Worm (Caenorhabditis elegans) whole organism, L1 larva: ENCODE measurements around the gene ttr-15.
A peak's percentile ranks its signal among the peaks of the same experiment; 100 is the strongest.

Experiments used
- aha-1 ChIP-seq: fragments of 150-350 bp; optimal IDR thresholded peaks from 2 replicates; lab custom pipeline; 2014; ENCODE audit warnings: missing biosample characterization, missing genetic modification characterization
- ama-1 ChIP-seq: fragments of 150-350 bp; optimal IDR thresholded peaks from 2 replicates; lab custom pipeline; 2014
- blmp-1 ChIP-seq: fragments of 150-350 bp; optimal IDR thresholded peaks from 2 replicates; lab custom pipeline; 2014; ENCODE audit warnings: missing biosample characterization, missing genetic modification characterization
- ceh-88 ChIP-seq: fragments of 200-800 bp; sonication (Bioruptor generic); IDR thresholded peaks from 2 replicates; pipeline ENCODE4 v1.3.6; 2022; ENCODE audit warnings: missing genetic modification characterization, missing compliant biosample characterization
- efl-1 ChIP-seq, 4 experiments: fragments of 150-350 bp; optimal IDR thresholded peaks in 3 of 4; peaks in 1 of 4; 1 replicate in 1 of 4; 2 replicates in 3 of 4; lab custom pipeline; 2014; ENCODE audit warnings: missing biosample characterization in 2 of 4, missing genetic modification characterization in 2 of 4, missing genetic modification reagents in 2 of 4
- egl-13 ChIP-seq: sonication (generic microtip); optimal IDR thresholded peaks from 2 replicates; lab custom pipeline; 2016; ENCODE audit warnings: missing genotype, missing genetic modification reagents, missing genetic modification characterization, missing compliant biosample characterization
- egl-27 ChIP-seq, 2 experiments: fragments of 150-350 bp in 1 of 2; sonication (generic microtip); optimal IDR thresholded peaks; 3 replicates each; lab custom pipeline; 2017 to 2018; ENCODE audit warnings: missing biosample characterization in 2 of 2, missing genetic modification characterization in 2 of 2, missing genetic modification reagents in 2 of 2
- elt-3 ChIP-seq, 6 experiments: fragments of 150-350 bp in 1 of 6; sonication (generic microtip); optimal IDR thresholded peaks; 2 replicates each; lab custom pipeline; 2017 to 2018; ENCODE audit warnings: missing biosample characterization in 6 of 6, missing genetic modification characterization in 6 of 6, inconsistent platforms in 1 of 6
- fkh-10 ChIP-seq: sonication (generic microtip); optimal IDR thresholded peaks from 2 replicates; lab custom pipeline; 2017; ENCODE audit warnings: missing biosample characterization, missing genetic modification reagents, missing genetic modification characterization
- grh-1 ChIP-seq: fragments of 200-800 bp; sonication (Bioruptor generic); IDR thresholded peaks from 2 replicates; pipeline ENCODE4 v1.3.6; 2022; ENCODE audit warnings: missing genetic modification reagents, missing genetic modification characterization, missing compliant biosample characterization
- lin-14 ChIP-seq: fragments of 200-800 bp; sonication (Bioruptor generic); optimal IDR thresholded peaks from 2 replicates; lab custom pipeline; 2018; ENCODE audit warnings: mild to moderate bottlenecking, missing genetic modification characterization, moderate library complexity, missing compliant biosample characterization
- lin-35 ChIP-seq, 2 experiments: fragments of 150-350 bp; optimal IDR thresholded peaks; 2 replicates each; lab custom pipeline; 2014; ENCODE audit warnings: missing biosample characterization in 2 of 2, missing genetic modification characterization in 2 of 2, missing genetic modification reagents in 2 of 2
- lsy-2 ChIP-seq, 2 experiments: fragments of 150-350 bp; optimal IDR thresholded peaks; 2 replicates each; lab custom pipeline; 2014; ENCODE audit warnings: missing biosample characterization in 2 of 2, missing genetic modification characterization in 2 of 2
- mab-9 ChIP-seq: fragments of 200-800 bp; sonication (Bioruptor generic); IDR thresholded peaks from 2 replicates; pipeline ENCODE4 v1.3.6; 2022; ENCODE audit warnings: missing genetic modification reagents, missing genetic modification characterization, missing compliant biosample characterization
- mef-2 ChIP-seq: fragments of 150-350 bp; optimal IDR thresholded peaks from 2 replicates; lab custom pipeline; 2014; ENCODE audit warnings: missing biosample characterization, missing genetic modification characterization
- nhr-11 ChIP-seq: fragments of 150-350 bp; optimal IDR thresholded peaks from 2 replicates; lab custom pipeline; 2014; ENCODE audit warnings: missing biosample characterization, missing genetic modification characterization
- nhr-19 ChIP-seq: fragments of 200-800 bp; sonication (Bioruptor generic); conservative IDR thresholded peaks from 2 replicates; pipeline ENCODE4 v1.3.6; 2022; ENCODE audit warnings: missing genetic modification characterization, missing compliant biosample characterization
- nhr-20 ChIP-seq: sonication (generic microtip); optimal IDR thresholded peaks from 2 replicates; lab custom pipeline; 2016; ENCODE audit warnings: mild to moderate bottlenecking, missing genetic modification characterization, missing compliant biosample characterization
- nhr-237 ChIP-seq: fragments of 150-350 bp; optimal IDR thresholded peaks from 2 replicates; lab custom pipeline; 2014; ENCODE audit warnings: missing biosample characterization, missing genetic modification characterization
- nhr-47 ChIP-seq: sonication (generic microtip); optimal IDR thresholded peaks from 2 replicates; lab custom pipeline; 2016; ENCODE audit warnings: mild to moderate bottlenecking, missing genetic modification characterization, moderate library complexity, missing compliant biosample characterization
- nhr-71 ChIP-seq: sonication (generic microtip); optimal IDR thresholded peaks from 2 replicates; lab custom pipeline; 2016; ENCODE audit warnings: mild to moderate bottlenecking, missing genetic modification characterization, moderate library complexity, missing compliant biosample characterization
- nhr-85 ChIP-seq: sonication (generic microtip); peaks from one replicate; lab custom pipeline; 2016; ENCODE audit warnings: missing genetic modification characterization, inconsistent platforms, missing compliant biosample characterization
- nhr-90 ChIP-seq: sonication (generic microtip); optimal IDR thresholded peaks from 2 replicates; lab custom pipeline; 2016; ENCODE audit warnings: mild to moderate bottlenecking, missing genetic modification characterization, missing compliant biosample characterization; ENCODE audit not compliant: poor library complexity
- rnt-1 ChIP-seq: sonication (generic microtip); optimal IDR thresholded peaks from 2 replicates; lab custom pipeline; 2016; ENCODE audit warnings: mild to moderate bottlenecking, missing genetic modification characterization, moderate library complexity, missing compliant biosample characterization
- skn-1 ChIP-seq: fragments of 150-350 bp; optimal IDR thresholded peaks from 2 replicates; lab custom pipeline; 2014; ENCODE audit warnings: missing biosample characterization, missing genetic modification characterization
- snu-23 ChIP-seq: sonication (generic microtip); optimal IDR thresholded peaks from 2 replicates; lab custom pipeline; 2016; ENCODE audit warnings: missing genetic modification characterization, missing compliant biosample characterization
- sox-4 ChIP-seq: sonication (generic microtip); optimal IDR thresholded peaks from 2 replicates; lab custom pipeline; 2016; ENCODE audit warnings: missing genetic modification characterization, missing compliant biosample characterization
- unc-30 ChIP-seq: sonication (generic microtip); optimal IDR thresholded peaks from 2 replicates; lab custom pipeline; 2017; ENCODE audit warnings: missing biosample characterization, missing genetic modification characterization
- unc-98 ChIP-seq: fragments of 200-800 bp; sonication (Bioruptor generic); IDR thresholded peaks from 2 replicates; pipeline ENCODE4 v1.3.6; 2022; ENCODE audit warnings: missing genetic modification characterization, missing compliant biosample characterization

The ttr-15 gene

DNA sequence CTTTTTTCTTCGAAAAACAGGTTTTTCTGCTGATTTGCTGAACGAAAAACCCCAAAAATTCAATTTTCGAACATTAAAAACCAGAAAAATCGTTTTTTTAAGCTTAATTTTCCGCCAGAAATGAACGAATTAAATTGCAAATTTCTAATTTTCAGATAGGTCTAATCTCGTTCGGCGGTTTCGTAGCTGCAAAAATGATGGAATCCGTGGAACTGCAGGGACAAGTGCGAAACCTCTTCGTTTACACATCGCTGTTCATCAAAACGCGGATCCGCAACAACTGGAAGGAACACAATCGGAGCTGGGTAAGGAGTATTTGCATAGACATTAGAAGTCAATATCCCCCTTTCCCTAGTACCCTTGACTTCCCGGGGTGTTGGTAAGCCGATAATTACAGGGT lies 1.5 kb upstream of the ttr-15 start:
- TF ChIP-seq unc-98 (GFP tag; lab: Robert Waterston, UW): no peak

DNA sequence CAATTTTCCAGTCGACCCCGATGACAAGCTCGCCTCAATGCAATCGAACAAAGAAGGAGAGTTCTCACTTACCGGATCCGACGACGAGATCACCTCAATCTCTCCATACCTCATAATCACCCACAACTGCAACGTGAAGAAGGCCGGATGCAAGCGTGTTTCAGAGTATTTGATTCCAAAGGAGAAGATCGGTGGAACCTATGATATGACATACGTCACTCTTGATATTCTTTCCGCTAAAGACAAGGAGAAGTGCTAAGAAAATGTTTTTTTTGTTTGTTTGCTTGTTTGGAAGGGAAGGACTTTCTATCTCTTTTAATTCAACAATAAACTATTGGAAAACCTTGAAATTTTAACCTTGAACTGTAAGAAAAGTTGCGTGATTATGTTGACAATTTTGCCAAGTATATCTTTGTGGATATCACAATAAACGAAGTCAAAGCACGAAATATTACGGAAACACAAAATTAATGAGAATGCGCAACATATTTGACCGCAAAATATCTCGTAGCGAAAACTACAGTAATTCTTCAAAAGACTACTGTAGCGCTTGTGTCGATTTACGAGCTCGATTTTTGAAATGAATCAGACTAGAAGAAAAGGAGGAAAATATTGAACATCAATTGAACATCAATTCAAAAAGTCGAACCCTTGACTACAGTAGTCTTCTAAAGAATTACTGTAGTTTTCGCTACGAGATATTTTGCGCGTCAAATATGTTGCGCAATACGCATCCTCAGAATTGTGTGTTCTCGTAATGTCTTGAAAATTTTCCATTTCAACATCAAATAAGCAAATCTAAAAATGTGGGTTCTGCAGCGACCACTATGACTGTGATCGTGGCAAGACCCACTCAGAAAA lies 1.6 kb downstream of the ttr-15 start:
- TF ChIP-seq egl-13 (tag; lab: Kevin White, UChicago) (no peak), nhr-47 (tag; lab: Kevin White, UChicago) (peak; percentile 26), nhr-90 (tag; lab: Kevin White, UChicago) (peak; percentile 37), grh-1 (GFP tag; lab: Robert Waterston, UW) (peak; percentile 12; the same call in 1 of the 2 replicates), blmp-1 (peak; percentile 25), aha-1 (tag; lab: Kevin White, UChicago) (no peak), nhr-71 (tag; lab: Kevin White, UChicago) (peak; percentile 37), egl-27 (tag; optimal IDR thresholded peaks at IDR 0.05; lab: Kevin White, UChicago) (no peak), nhr-85 (tag; lab: Kevin White, UChicago) (peak; percentile 88), unc-30 (tag; lab: Kevin White, UChicago) (no peak), unc-98 (GFP tag; lab: Robert Waterston, UW) (no peak), nhr-20 (tag; lab: Kevin White, UChicago) (peak; percentile 40), efl-1 (optimal IDR thresholded peaks at IDR 0.05; lab: Kevin White, UChicago) (no peak), efl-1 (GFP tag; optimal IDR thresholded peaks at IDR 0.05 in 1 of 2; lab: Kevin White, UChicago) (peak in 1 of 2 experiments; percentile 4), nhr-237 (tag; lab: Kevin White, UChicago) (no peak), snu-23 (peak; percentile 27), lin-14 (GFP tag; lab: Kevin White, UChicago) (peak; percentile 53), elt-3 (tag; optimal IDR thresholded peaks at IDR 0.05; lab: Kevin White, UChicago) (peak in 1 of 6 experiments; percentile 67)

ce11 chrIII:10339949-10340348 lies 2.3 kb downstream of the ttr-15 start:
- TF ChIP-seq efl-1 (optimal IDR thresholded peaks at IDR 0.05; lab: Kevin White, UChicago) (no peak), efl-1 (GFP tag; optimal IDR thresholded peaks at IDR 0.05 in 1 of 2; lab: Kevin White, UChicago) (peak in 1 of 2 experiments; percentile 56), ama-1 (lab: Kevin White, UChicago) (no peak)

ce11 chrIII:10341758-10342157 lies 4.1 kb downstream of the ttr-15 start, which contains the start of gene tbx-9:
TSS of gene tbx-9 (minus strand) at chrIII:10341858.
- TF ChIP-seq mef-2: no peak
- no peak for TF ChIP-seq skn-1 (tag; lab: Kevin White, UChicago)
- TF ChIP-seq fkh-10 (GFP tag; lab: Kevin White, UChicago): no peak

ce11 chrIII:10344762-10345161 lies 7.1 kb downstream of the ttr-15 start:
- no peak for TF ChIP-seq efl-1 (optimal IDR thresholded peaks at IDR 0.05; lab: Kevin White, UChicago)
- peak in 1 of 2 experiments; percentile 20 for TF ChIP-seq efl-1 (GFP tag; optimal IDR thresholded peaks at IDR 0.05 in 1 of 2; lab: Kevin White, UChicago)
- TF ChIP-seq rnt-1 (tag; lab: Kevin White, UChicago): no peak
- TF ChIP-seq lin-35 (GFP tag; optimal IDR thresholded peaks at IDR 0.05; lab: Kevin White, UChicago): no peak
- no peak for TF ChIP-seq nhr-20 (tag; lab: Kevin White, UChicago)
- TF ChIP-seq nhr-85 (tag; lab: Kevin White, UChicago): peak; percentile 36

ce11 chrIII:10347049-10347448 lies 9.4 kb downstream of the ttr-15 start, which contains the start of gene tbx-8:
TSS of gene tbx-8 (plus strand) at chrIII:10347349.
- TF ChIP-seq lsy-2 (tag; optimal IDR thresholded peaks at IDR 0.05; lab: Kevin White, UChicago) (no peak), efl-1 (optimal IDR thresholded peaks at IDR 0.05; lab: Kevin White, UChicago) (no peak), efl-1 (GFP tag; optimal IDR thresholded peaks at IDR 0.05 in 1 of 2; lab: Kevin White, UChicago) (no peak), nhr-11 (tag; lab: Kevin White, UChicago) (no peak), unc-30 (tag; lab: Kevin White, UChicago) (no peak), ceh-88 (GFP tag; lab: Robert Waterston, UW) (no peak), lin-35 (GFP tag; optimal IDR thresholded peaks at IDR 0.05; lab: Kevin White, UChicago) (no peak), nhr-19 (no peak), mab-9 (GFP tag; lab: Robert Waterston, UW) (no peak), sox-4 (tag; lab: Kevin White, UChicago) (no peak)
